Fruit fly (Drosophila melanogaster): ENCODE results near the gene ND-13B.

The ND-13B gene

dm6 chr3L:10663190-10663763 lies 30.6 kb downstream of the ND-13B start, which contains the start of gene Adi1 (continued):
- TF ChIP-seq NC2α (GFP tag; optimal IDR thresholded peaks at IDR 0.05) (no peak), salm (tag; optimal IDR thresholded peaks at IDR 0.05) (no peak), gcm2 (GFP tag; optimal IDR thresholded peaks at IDR 0.05) (no peak), wek (GFP tag; optimal IDR thresholded peaks at IDR 0.05) (peak; percentile 69), MBD-R2 (GFP tag; IDR thresholded peaks at IDR 0.05) (peak; percentile 44), hbn (GFP tag; IDR thresholded peaks at IDR 0.05; ENCODE audit: partially characterized antibody) (no peak), CG13424 (tag; optimal IDR thresholded peaks at IDR 0.05) (no peak), mam (GFP tag; optimal IDR thresholded peaks at IDR 0.05) (no peak), ERR (GFP tag; optimal IDR thresholded peaks at IDR 0.05) (peak; percentile 49), CG9932 (GFP tag; IDR thresholded peaks at IDR 0.05) (no peak), CHES-1-like (GFP tag; optimal IDR thresholded peaks at IDR 0.05) (no peak), CG18476 (GFP tag; optimal IDR thresholded peaks at IDR 0.05) (no peak), gcm (GFP tag; optimal IDR thresholded peaks at IDR 0.05) (no peak), HLH3B (GFP tag; IDR thresholded peaks at IDR 0.05) (no peak), E2f2 (GFP tag; IDR thresholded peaks at IDR 0.05) (peak; percentile 22; the same call in 1 of the 2 replicates), CoRest (tag; optimal IDR thresholded peaks at IDR 0.05) (no peak), CG2678 (tag; optimal IDR thresholded peaks at IDR 0.05) (no peak), Xrp1 (GFP tag; IDR thresholded peaks at IDR 0.05) (no peak), Fer1 (GFP tag; optimal IDR thresholded peaks at IDR 0.05) (peak; percentile 7), bowl (GFP tag; IDR thresholded peaks at IDR 0.05) (no peak), crp (GFP tag; optimal IDR thresholded peaks at IDR 0.05) (peak in 1 of 2 experiments; percentile 82), CG17802 (tag; optimal IDR thresholded peaks at IDR 0.05) (no peak), sug (tag; optimal IDR thresholded peaks at IDR 0.05) (peak; percentile 17), crc (GFP tag; optimal IDR thresholded peaks at IDR 0.05) (no peak)

- TF ChIP-seq CG3281 (GFP tag; optimal IDR thresholded peaks at IDR 0.05) (peak; percentile 43), zfh1 (GFP tag; IDR thresholded peaks at IDR 0.05) (peak; percentile 51; the same call in 2 of the 3 replicates), CG31441 (GFP tag; IDR thresholded peaks at IDR 0.05) (peak; percentile 27; the same call in 1 of the 2 replicates), caup (GFP tag; optimal IDR thresholded peaks at IDR 0.05; ENCODE audit: severe bottlenecking) (peak; percentile 5), CG11695 (GFP tag; IDR thresholded peaks at IDR 0.05) (0 out of 3 replicates have a peak, but pooled peaks have one; percentile 15), pho (GFP tag; optimal IDR thresholded peaks at IDR 0.05) (no peak), lbe (GFP tag; optimal IDR thresholded peaks at IDR 0.05) (peak; percentile 16), tin (GFP tag; optimal IDR thresholded peaks at IDR 0.05) (peak; percentile 5), nerfin-1 (tag; optimal IDR thresholded peaks at IDR 0.05) (peak; percentile 96), abd-A (tag; optimal IDR thresholded peaks at IDR 0.05) (peak; percentile 24), Xrp1 (GFP tag; IDR thresholded peaks at IDR 0.05) (no peak), Ets97D (GFP tag; optimal IDR thresholded peaks at IDR 0.05) (peak; percentile 5), CG1529 (GFP tag; optimal IDR thresholded peaks at IDR 0.05) (peak; percentile 28), stwl (tag; optimal IDR thresholded peaks at IDR 0.05) (peak; percentile 14), CG14441 (GFP tag; IDR thresholded peaks at IDR 0.05) (peak; percentile 31; the same call in 1 of the 2 replicates), CG12071 (GFP tag; optimal IDR thresholded peaks at IDR 0.05) (peak; percentile 47), ci (GFP tag; IDR thresholded peaks at IDR 0.05) (peak; percentile 62; the same call in 2 of the 3 replicates), CG11456 (GFP tag; IDR thresholded peaks at IDR 0.05) (peak; percentile 52; the same call in 1 of the 3 replicates), CG13775 (GFP tag; optimal IDR thresholded peaks at IDR 0.05) (peak; percentile 55), CG12391 (tag; optimal IDR thresholded peaks at IDR 0.05) (peak; percentile 77), CG12769 (tag; optimal IDR thresholded peaks at IDR 0.05) (peak; percentile 8), trh (GFP tag; optimal IDR thresholded peaks at IDR 0.05) (no peak), HLH54F (GFP tag; optimal IDR thresholded peaks at IDR 0.05) (peak; percentile 9), D19A (tag; optimal IDR thresholded peaks at IDR 0.05) (no peak), slp2 (GFP tag; optimal IDR thresholded peaks at IDR 0.05) (peak; percentile 20)
Observed at dm6 chr3L:10660744-10661589, 32.9 kb downstream of the ND-13B start, which contains the start of the genes CG32066 and CG8003. Gene CG32066, minus strand, starts transcription at chr3L:10661013. Gene CG8003, plus strand, starts transcription at chr3L:10661475.
